Fruit fly (Drosophila melanogaster) whole organism, embryonic: ENCODE results near the gene wrd.

ENCODE experiments used
- Ada2b ChIP-seq: fragments of 200-800 bp; sonication (Bioruptor generic); IDR thresholded peaks from 2 replicates; pipeline ENCODE4 v1.3.6; 2022; ENCODE audit warnings: missing biosample characterization, missing genetic modification characterization
- B-H2 ChIP-seq: fragments of 200-800 bp; sonication (Bioruptor generic); optimal IDR thresholded peaks from 2 replicates; lab custom pipeline; 2018; ENCODE audit warnings: missing biosample characterization, mild to moderate bottlenecking, missing genetic modification characterization
- CG10565 ChIP-seq: fragments of 200-800 bp; sonication (Bioruptor generic); optimal IDR thresholded peaks from 3 replicates; lab custom pipeline; 2016; ENCODE audit warnings: missing biosample characterization, mild to moderate bottlenecking, missing genetic modification characterization
- CG11093 ChIP-seq: fragments of 200-800 bp; sonication (Bioruptor generic); IDR thresholded peaks from 3 replicates; pipeline ENCODE4 v1.3.6; 2022; ENCODE audit warnings: missing biosample characterization, missing genetic modification characterization
- CG11504 ChIP-seq: fragments of 200-800 bp; sonication (Bioruptor generic); optimal IDR thresholded peaks from 3 replicates; lab custom pipeline; 2019; ENCODE audit warnings: missing biosample characterization, mild to moderate bottlenecking, missing genetic modification characterization, moderate library complexity
- CG11723 ChIP-seq: fragments of 200-800 bp; sonication (Bioruptor generic); optimal IDR thresholded peaks from 2 replicates; lab custom pipeline; 2017; ENCODE audit warnings: missing biosample characterization, mild to moderate bottlenecking, missing genetic modification characterization
- CG12104 ChIP-seq: fragments of 200-800 bp; sonication (Bioruptor generic); optimal IDR thresholded peaks from 3 replicates; lab custom pipeline; 2016; ENCODE audit warnings: missing biosample characterization, missing genetic modification characterization
- CG12236 ChIP-seq: fragments of 200-800 bp; sonication (Bioruptor generic); optimal IDR thresholded peaks from 2 replicates; lab custom pipeline; 2016; ENCODE audit warnings: missing biosample characterization, missing genetic modification characterization
- CG12942 ChIP-seq: fragments of 200-800 bp; sonication (Bioruptor generic); optimal IDR thresholded peaks from 3 replicates; lab custom pipeline; 2016; ENCODE audit warnings: missing biosample characterization, missing genetic modification characterization
- CG13424 ChIP-seq: fragments of 200-800 bp; sonication (Bioruptor generic); optimal IDR thresholded peaks from 2 replicates; lab custom pipeline; 2019; ENCODE audit warnings: missing biosample characterization, mild to moderate bottlenecking, missing genetic modification characterization, moderate library complexity
- CG14441 ChIP-seq: fragments of 200-800 bp; sonication (Bioruptor generic); IDR thresholded peaks from 2 replicates; pipeline ENCODE4 v1.3.6; 2022; ENCODE audit warnings: missing biosample characterization, missing genetic modification characterization
- CG1647 ChIP-seq: fragments of 200-800 bp; sonication (Bioruptor generic); optimal IDR thresholded peaks from 3 replicates; lab custom pipeline; 2016; ENCODE audit warnings: missing biosample characterization, missing genetic modification characterization
- CG30431 ChIP-seq: fragments of 200-800 bp; sonication (Bioruptor generic); optimal IDR thresholded peaks from 2 replicates; lab custom pipeline; 2017; ENCODE audit warnings: missing biosample characterization, missing genetic modification characterization
- CG31224 ChIP-seq: fragments of 200-800 bp; sonication (Bioruptor generic); IDR thresholded peaks from 2 replicates; pipeline ENCODE4 v1.3.6; 2022; ENCODE audit warnings: missing biosample characterization, missing genetic modification characterization
- CG6272 ChIP-seq: fragments of 200-800 bp; sonication (Bioruptor generic); IDR thresholded peaks from 2 replicates; pipeline ENCODE4 v1.3.6; 2022; ENCODE audit warnings: missing biosample characterization, missing genetic modification characterization
- CG6683 ChIP-seq: fragments of 200-800 bp; sonication (Bioruptor generic); optimal IDR thresholded peaks from 2 replicates; lab custom pipeline; 2017; ENCODE audit warnings: missing biosample characterization, mild to moderate bottlenecking, missing genetic modification characterization, missing genetic modification reagents
- CG8281 ChIP-seq: fragments of 200-800 bp; sonication (Bioruptor generic); optimal IDR thresholded peaks from 2 replicates; lab custom pipeline; 2018; ENCODE audit warnings: missing biosample characterization, mild to moderate bottlenecking, missing genetic modification characterization, moderate library complexity
- CG8924 ChIP-seq: fragments of 200-800 bp; optimal IDR thresholded peaks from 3 replicates; lab custom pipeline; 2019; ENCODE audit warnings: missing biosample characterization, mild to moderate bottlenecking, missing genetic modification characterization, moderate library complexity
- CG8944 ChIP-seq: fragments of 200-800 bp; sonication (Bioruptor generic); optimal IDR thresholded peaks from 3 replicates; lab custom pipeline; 2016; ENCODE audit warnings: missing biosample characterization, missing genetic modification characterization
- CG9215 ChIP-seq: fragments of 200-800 bp; sonication (Bioruptor generic); IDR thresholded peaks from 2 replicates; pipeline ENCODE4 v1.3.6; 2022; ENCODE audit warnings: missing biosample characterization, missing genetic modification characterization
- CG9817 ChIP-seq: fragments of 200-800 bp; sonication (Bioruptor generic); optimal IDR thresholded peaks from 2 replicates; lab custom pipeline; 2018; ENCODE audit warnings: missing biosample characterization, mild to moderate bottlenecking, missing genetic modification characterization, moderate library complexity
- CoRest ChIP-seq: fragments of 200-800 bp; sonication (Bioruptor generic); optimal IDR thresholded peaks from 3 replicates; lab custom pipeline; 2018; ENCODE audit warnings: missing biosample characterization, mild to moderate bottlenecking, missing genetic modification characterization, moderate library complexity
- D19B ChIP-seq: fragments of 200-800 bp; sonication (Bioruptor generic); optimal IDR thresholded peaks from 2 replicates; lab custom pipeline; 2017; ENCODE audit warnings: missing biosample characterization, mild to moderate bottlenecking, missing genetic modification characterization
- Dbx ChIP-seq: fragments of 200-800 bp; sonication (Bioruptor generic); IDR thresholded peaks from 3 replicates; pipeline ENCODE4 v1.3.6; 2022; ENCODE audit warnings: missing biosample characterization, missing genetic modification characterization
- Dip3 ChIP-seq: fragments of 200-800 bp; sonication (Bioruptor generic); optimal IDR thresholded peaks from 3 replicates; lab custom pipeline; 2016; ENCODE audit warnings: missing biosample characterization, missing genetic modification characterization
- Dp ChIP-seq: fragments of 200-800 bp; sonication (Bioruptor generic); optimal IDR thresholded peaks from 2 replicates; lab custom pipeline; 2018; ENCODE audit warnings: missing biosample characterization, mild to moderate bottlenecking, missing genetic modification characterization, moderate library complexity
- E2f2 ChIP-seq: fragments of 200-800 bp; sonication (Bioruptor generic); IDR thresholded peaks from 2 replicates; pipeline ENCODE4 v1.3.6; 2022; ENCODE audit warnings: missing biosample characterization, missing genetic modification characterization
- Ets65A ChIP-seq: fragments of 200-800 bp; sonication (Bioruptor generic); peaks from one replicate; lab custom pipeline; 2016; ENCODE audit warnings: missing biosample characterization, missing genetic modification characterization
- H15 ChIP-seq: fragments of 200-800 bp; sonication (Bioruptor generic); IDR thresholded peaks from 3 replicates; pipeline ENCODE4 v1.3.6; 2022; ENCODE audit warnings: missing biosample characterization, missing genetic modification characterization
- HLH54F ChIP-seq: fragments of 200-800 bp; sonication (Bioruptor generic); optimal IDR thresholded peaks from 3 replicates; lab custom pipeline; 2016; ENCODE audit warnings: missing biosample characterization, missing genetic modification characterization
- Jarid2 ChIP-seq: fragments of 200-800 bp; sonication (Bioruptor generic); optimal IDR thresholded peaks from 3 replicates; lab custom pipeline; 2017; ENCODE audit warnings: mild to moderate bottlenecking, missing biosample characterization, missing genetic modification reagents, missing genetic modification characterization
- Max ChIP-seq: fragments of 200-800 bp; sonication (Bioruptor generic); optimal IDR thresholded peaks from 2 replicates; lab custom pipeline; 2016; ENCODE audit warnings: missing biosample characterization, mild to moderate bottlenecking, missing genetic modification characterization
- NC2β ChIP-seq: fragments of 200-800 bp; sonication (Bioruptor generic); optimal IDR thresholded peaks from 2 replicates; lab custom pipeline; 2016; ENCODE audit warnings: missing biosample characterization, missing genetic modification characterization
- Nf-YC ChIP-seq: fragments of 200-800 bp; optimal IDR thresholded peaks from 3 replicates; lab custom pipeline; 2019; ENCODE audit warnings: missing biosample characterization, mild to moderate bottlenecking, missing genetic modification characterization, moderate library complexity
- TFAM ChIP-seq: fragments of 200-800 bp; sonication (Bioruptor generic); optimal IDR thresholded peaks from 2 replicates; lab custom pipeline; 2017; ENCODE audit warnings: missing biosample characterization, missing genetic modification characterization, inconsistent platforms
- cad ChIP-seq: fragments of >200 bp; optimal IDR thresholded peaks from 2 replicates; lab custom pipeline; 2017; ENCODE audit warnings: missing biosample characterization, missing genetic modification characterization
- ci ChIP-seq: fragments of 200-800 bp; sonication (Bioruptor generic); IDR thresholded peaks from 3 replicates; pipeline ENCODE4 v1.3.6; 2022; ENCODE audit warnings: missing biosample characterization, missing genetic modification characterization
- fd64A ChIP-seq: fragments of 200-800 bp; sonication (Bioruptor generic); optimal IDR thresholded peaks from 3 replicates; lab custom pipeline; 2018; ENCODE audit warnings: missing biosample characterization, mild to moderate bottlenecking, missing genetic modification characterization
- hbn ChIP-seq: fragments of 200-800 bp; sonication (Bioruptor generic); IDR thresholded peaks from 2 replicates; pipeline ENCODE4 v1.3.6; 2022; ENCODE audit warnings: missing biosample characterization, missing genetic modification characterization; ENCODE audit not compliant: partially characterized antibody
- jigr1 ChIP-seq: fragments of 200-800 bp; sonication (Bioruptor generic); IDR thresholded peaks from 3 replicates; pipeline ENCODE4 v1.3.6; 2022; ENCODE audit warnings: missing biosample characterization, missing genetic modification characterization
- lab ChIP-seq: fragments of 200-800 bp; sonication (Bioruptor generic); optimal IDR thresholded peaks from 3 replicates; lab custom pipeline; 2017; ENCODE audit warnings: missing biosample characterization, missing genetic modification characterization, mild to moderate bottlenecking, moderate library complexity, missing genetic modification reagents
- lilli ChIP-seq: fragments of 200-800 bp; sonication (Bioruptor generic); optimal IDR thresholded peaks from 3 replicates; lab custom pipeline; 2016; ENCODE audit warnings: missing biosample characterization, missing genetic modification characterization
- lmd ChIP-seq: fragments of 200-800 bp; sonication (Bioruptor generic); IDR thresholded peaks from 2 replicates; pipeline ENCODE4 v1.3.6; 2022; ENCODE audit warnings: missing biosample characterization, missing genetic modification characterization
- mam ChIP-seq: fragments of 200-800 bp; sonication (Bioruptor generic); optimal IDR thresholded peaks from 3 replicates; lab custom pipeline; 2016; ENCODE audit warnings: missing biosample characterization, missing genetic modification characterization
- prd ChIP-seq, 3 experiments: fragments of >200 bp in 2 of 3; fragments of 200-800 bp in 1 of 3; sonication (Bioruptor generic) in 1 of 3; optimal IDR thresholded peaks in 2 of 3; IDR thresholded peaks in 1 of 3; 2 replicates in 2 of 3; 3 replicates in 1 of 3; pipeline versions ENCODE4 v1.3.6 to Lab custom; 2017 to 2022; ENCODE audit warnings: missing biosample characterization in 1 of 3, missing genetic modification characterization in 1 of 3
- pzg ChIP-seq: fragments of 200-800 bp; sonication (Bioruptor generic); optimal IDR thresholded peaks from 3 replicates; lab custom pipeline; 2018; ENCODE audit warnings: missing biosample characterization, mild to moderate bottlenecking, missing genetic modification characterization, moderate library complexity
- sens-2 ChIP-seq: fragments of 200-800 bp; sonication (Bioruptor generic); IDR thresholded peaks from 2 replicates; pipeline ENCODE4 v1.3.6; 2022; ENCODE audit warnings: missing biosample characterization, missing genetic modification characterization
- sima ChIP-seq: fragments of 200-800 bp; sonication (Bioruptor generic); optimal IDR thresholded peaks from 2 replicates; lab custom pipeline; 2016; ENCODE audit warnings: missing biosample characterization, missing genetic modification characterization
- so ChIP-seq: fragments of 200-800 bp; sonication (Bioruptor generic); IDR thresholded peaks from 3 replicates; pipeline ENCODE4 v1.3.6; 2022; ENCODE audit warnings: missing biosample characterization, missing genetic modification characterization
- sqz ChIP-seq: fragments of 200-800 bp; sonication (Bioruptor generic); optimal IDR thresholded peaks from 3 replicates; lab custom pipeline; 2018; ENCODE audit warnings: missing biosample characterization, mild to moderate bottlenecking, missing genetic modification characterization
- zen2 ChIP-seq: fragments of 200-800 bp; sonication (Bioruptor generic); IDR thresholded peaks from 3 replicates; pipeline ENCODE4 v1.3.6; 2022; ENCODE audit warnings: missing biosample characterization, missing genetic modification characterization; ENCODE audit not compliant: partially characterized antibody

wrd gene

dm6 chr3R:18168398-18168797 lies 841 bp downstream of the wrd start (continued):
- TF ChIP-seq sqz (GFP tag; lab: Kevin White, UChicago) (peak; percentile 69), CG6683 (GFP tag; lab: Kevin White, UChicago) (no peak), NC2β (no peak), CG8924 (no peak), CG12942 (GFP tag; lab: Kevin White, UChicago) (no peak), hbn (GFP tag; lab: Robert Waterston, UW) (peak; percentile 43), sens-2 (GFP tag; lab: Robert Waterston, UW) (0 out of 2 replicates have a peak, but pooled peaks have one; percentile 13), Jarid2 (GFP tag; lab: Kevin White, UChicago) (no peak), D19B (GFP tag; lab: Kevin White, UChicago) (peak; percentile 27), CG10565 (GFP tag; lab: Kevin White, UChicago) (no peak), CG11093 (GFP tag; lab: Robert Waterston, UW) (no peak), CG8281 (tag; lab: Kevin White, UChicago) (no peak), zen2 (peak; percentile 25; the same call in 1 of the 3 replicates), CG6272 (no peak), so (GFP tag; lab: Robert Waterston, UW) (0 out of 3 replicates have a peak, but pooled peaks have one; percentile 8), Nf-YC (tag; lab: Kevin White, UChicago) (peak; percentile 47), fd64A (GFP tag; lab: Kevin White, UChicago) (no peak), E2f2 (GFP tag; lab: Robert Waterston, UW) (peak; percentile 44; the same call in 1 of the 2 replicates), B-H2 (GFP tag; lab: Kevin White, UChicago) (peak; percentile 55), CG1647 (no peak), Max (GFP tag; lab: Kevin White, UChicago) (no peak), lmd (GFP tag; lab: Robert Waterston, UW) (peak; percentile 16; the same call in 1 of the 2 replicates), CG11504 (tag; lab: Kevin White, UChicago) (peak; percentile 97), Dp (GFP tag; lab: Kevin White, UChicago) (peak; percentile 22), CG8944 (no peak), CG12236 (no peak), HLH54F (GFP tag; lab: Kevin White, UChicago) (peak; percentile 3), ci (GFP tag; lab: Robert Waterston, UW) (no peak; the same call in 1 of the 3 replicates), CG13424 (tag; lab: Kevin White, UChicago) (peak; percentile 51), CG9215 (GFP tag; lab: Robert Waterston, UW) (0 out of 2 replicates have a peak, but pooled peaks have one; percentile 11), pzg (GFP tag; lab: Kevin White, UChicago) (peak; percentile 28), Ada2b (GFP tag; lab: Robert Waterston, UW) (0 out of 2 replicates have a peak, but pooled peaks have one; percentile 19), Dip3 (GFP tag; lab: Kevin White, UChicago) (peak; percentile 21), CG11723 (no peak), CG31224 (GFP tag; lab: Robert Waterston, UW) (no peak), CG30431 (no peak), lab (peak; percentile 38), sima (no peak), mam (GFP tag; lab: Kevin White, UChicago) (peak; percentile 21), prd (optimal IDR thresholded peaks at IDR 0.05; lab: Kevin White, UChicago) (no peak), prd (GFP tag; IDR thresholded peaks at IDR 0.05; lab: Robert Waterston, UW) (no peak), Ets65A (GFP tag; lab: Kevin White, UChicago) (peak; percentile 34), CG14441 (GFP tag; lab: Robert Waterston, UW) (peak; percentile 37; the same call in 1 of the 2 replicates), CG9817 (tag; lab: Kevin White, UChicago) (peak; percentile 44), cad (GFP tag; lab: Kevin White, UChicago) (no peak), jigr1 (no peak), Dbx (GFP tag; lab: Robert Waterston, UW) (peak; percentile 49; the same call in 1 of the 3 replicates), lilli (GFP tag; lab: Kevin White, UChicago) (peak; percentile 11), CG12104 (GFP tag; lab: Kevin White, UChicago) (no peak), CoRest (peak; percentile 39), TFAM (GFP tag; lab: Kevin White, UChicago) (no peak), H15 (GFP tag; lab: Robert Waterston, UW) (no peak)
